Worm (Caenorhabditis elegans): Measurements from ENCODE around the gene rcd-1.

The rcd-1 gene

ce11 chrII:3727996-3728395 is 25.7 kb upstream of the rcd-1 start, which contains the start of gene C46E10.8:
Gene C46E10.8, minus strand, starts transcription at chrII:3728096.
- no peak for TF ChIP-seq pqm-1 (tag; optimal IDR thresholded peaks at IDR 0.05)
- no peak for TF ChIP-seq mef-2 (tag; optimal IDR thresholded peaks at IDR 0.05)
- TF ChIP-seq nhr-90 (tag; optimal IDR thresholded peaks at IDR 0.05; ENCODE audit: poor library complexity) = no peak
- no peak for TF ChIP-seq nhr-76 (tag; optimal IDR thresholded peaks at IDR 0.05)
- TF ChIP-seq hpl-2 (GFP tag; optimal IDR thresholded peaks at IDR 0.05) = no peak
- TF ChIP-seq fkh-10 (GFP tag; optimal IDR thresholded peaks at IDR 0.05) = no peak
- no peak for TF ChIP-seq hlh-4 (tag; optimal IDR thresholded peaks at IDR 0.05)
- TF ChIP-seq jun-1 (tag; optimal IDR thresholded peaks at IDR 0.05) = no peak
- TF ChIP-seq dpl-1 (GFP tag; optimal IDR thresholded peaks at IDR 0.05) = no peak
- TF ChIP-seq ceh-90 (tag; optimal IDR thresholded peaks at IDR 0.05) = no peak
- TF ChIP-seq ces-1 (GFP tag; optimal IDR thresholded peaks at IDR 0.05) = no peak
- no peak for TF ChIP-seq ceh-88 (GFP tag; IDR thresholded peaks at IDR 0.05)
- TF ChIP-seq F16B12.6 (tag; optimal IDR thresholded peaks at IDR 0.05) = no peak
- TF ChIP-seq nhr-84 (tag; optimal IDR thresholded peaks at IDR 0.05) = no peak
- TF ChIP-seq nhr-12 (tag; optimal IDR thresholded peaks at IDR 0.05) = no peak
- no peak for TF ChIP-seq fos-1 (tag; optimal IDR thresholded peaks at IDR 0.05)
- no peak for TF ChIP-seq vab-15 (tag; optimal IDR thresholded peaks at IDR 0.05)
- TF ChIP-seq dsc-1 (tag; optimal IDR thresholded peaks at IDR 0.05) = no peak
- TF ChIP-seq mep-1 (tag; optimal IDR thresholded peaks at IDR 0.05) = no peak

ce11 chrII:3731723-3732122 is 22.0 kb upstream of the rcd-1 start, which contains the start of the genes sdz-12 and bath-31:
Gene sdz-12, minus strand, starts transcription at chrII:3731823.
Gene bath-31, plus strand, starts transcription at chrII:3731973.
- TF ChIP-seq ets-5 (GFP tag; IDR thresholded peaks at IDR 0.05) = no peak
- no peak for TF ChIP-seq zag-1 (tag; optimal IDR thresholded peaks at IDR 0.05)
- TF ChIP-seq fkh-8 (tag; optimal IDR thresholded peaks at IDR 0.05) = no peak
- no peak for TF ChIP-seq isw-1 (GFP tag; IDR thresholded peaks at IDR 0.05)
- TF ChIP-seq fos-1 (tag; optimal IDR thresholded peaks at IDR 0.05) = no peak
- TF ChIP-seq lsy-2 (tag; optimal IDR thresholded peaks at IDR 0.05) = no peak
- no peak for TF ChIP-seq ceh-88 (GFP tag; IDR thresholded peaks at IDR 0.05)
- no peak for TF ChIP-seq tlp-1 (tag; optimal IDR thresholded peaks at IDR 0.05)
- TF ChIP-seq mep-1 (tag; optimal IDR thresholded peaks at IDR 0.05) = no peak
- no peak for TF ChIP-seq unc-30 (tag; optimal IDR thresholded peaks at IDR 0.05)
- no peak for TF ChIP-seq unc-130 (tag; optimal IDR thresholded peaks at IDR 0.05)

ce11 chrII:3736893-3737375 is 16.8 kb upstream of the rcd-1 start, which contains the start of gene F12E12.6:
Gene F12E12.6, minus strand, starts transcription at chrII:3736943.
- TF ChIP-seq Y116A8C.19 (tag; optimal IDR thresholded peaks at IDR 0.05; ENCODE audit: borderline replicate concordance) = no peak
- TF ChIP-seq grh-1 (GFP tag; IDR thresholded peaks at IDR 0.05) = no peak
- no peak for TF ChIP-seq unc-30 (tag; optimal IDR thresholded peaks at IDR 0.05)
- no peak for TF ChIP-seq aly-2 (tag; optimal IDR thresholded peaks at IDR 0.05)
- no peak for TF ChIP-seq nhr-77 (tag; optimal IDR thresholded peaks at IDR 0.05)
- no peak for TF ChIP-seq sptf-1 (tag; optimal IDR thresholded peaks at IDR 0.05)
- TF ChIP-seq fkh-10 (GFP tag; optimal IDR thresholded peaks at IDR 0.05) = no peak
- TF ChIP-seq ceh-82 (tag; optimal IDR thresholded peaks at IDR 0.05) = no peak
- TF ChIP-seq nhr-12 (tag; optimal IDR thresholded peaks at IDR 0.05) = no peak
- TF ChIP-seq ama-1 (optimal IDR thresholded peaks at IDR 0.05) = no peak
- TF ChIP-seq zip-4 (GFP tag; optimal IDR thresholded peaks at IDR 0.05) = no peak
- TF ChIP-seq pqm-1 (tag; optimal IDR thresholded peaks at IDR 0.05) = no peak
- TF ChIP-seq zag-1 (tag; optimal IDR thresholded peaks at IDR 0.05) = no peak
- TF ChIP-seq C16A3.4 (tag; optimal IDR thresholded peaks at IDR 0.05) = no peak
- no peak for TF ChIP-seq lin-39 (tag; optimal IDR thresholded peaks at IDR 0.05)
- no peak for TF ChIP-seq ceh-88 (GFP tag; IDR thresholded peaks at IDR 0.05)
- no peak for TF ChIP-seq xbp-1 (tag; optimal IDR thresholded peaks at IDR 0.05)
- TF ChIP-seq fkh-8 (tag; optimal IDR thresholded peaks at IDR 0.05) = no peak
- no peak for TF ChIP-seq fkh-4 (tag; optimal IDR thresholded peaks at IDR 0.05; ENCODE audit: borderline replicate concordance)

- TF ChIP-seq nhr-71 (tag; optimal IDR thresholded peaks at IDR 0.05) (no peak), ets-5 (GFP tag; IDR thresholded peaks at IDR 0.05) (no peak), irx-1 (tag; optimal IDR thresholded peaks at IDR 0.05) (no peak), lin-13 (GFP tag; optimal IDR thresholded peaks at IDR 0.05) (no peak), tbx-2 (tag; optimal IDR thresholded peaks at IDR 0.05) (no peak), lin-15B (tag; optimal IDR thresholded peaks at IDR 0.05) (no peak), ceh-8 (GFP tag; optimal IDR thresholded peaks at IDR 0.05) (no peak), nhr-12 (tag; optimal IDR thresholded peaks at IDR 0.05) (no peak), elt-2 (tag; optimal IDR thresholded peaks at IDR 0.05) (no peak), lin-35 (GFP tag; optimal IDR thresholded peaks at IDR 0.05) (no peak), dsc-1 (tag; optimal IDR thresholded peaks at IDR 0.05) (no peak), lsy-2 (tag; optimal IDR thresholded peaks at IDR 0.05) (no peak), nhr-85 (tag) (no peak), vab-15 (tag; optimal IDR thresholded peaks at IDR 0.05) (no peak)
These were observed 14.1 kb upstream of the rcd-1 start, which contains the start of gene F12E12.2 for ce11 chrII:3739647-3740046. Gene F12E12.2, plus strand, starts transcription at chrII:3739947.
